Worm (Caenorhabditis elegans) whole organism, early embryonic: ENCODE results near the gene hrg-5.
"Not testable (repeated sequence)": the region's sequence is repeated elsewhere in the genome, so short reads cannot be mapped to it uniquely, and the experiment has no call there.

Experiments used
- B0310.2 ChIP-seq: sonication (generic microtip); optimal IDR thresholded peaks from 2 replicates; lab custom pipeline; 2016; ENCODE audit warnings: mild to moderate bottlenecking, missing genetic modification characterization, missing compliant biosample characterization
- F13C5.2 ChIP-seq: sonication (generic microtip); optimal IDR thresholded peaks from 2 replicates; lab custom pipeline; 2017; ENCODE audit warnings: mild to moderate bottlenecking, missing genetic modification characterization, inconsistent platforms, missing compliant biosample characterization
- aly-1 ChIP-seq: sonication (generic microtip); optimal IDR thresholded peaks from 2 replicates; lab custom pipeline; 2016; ENCODE audit warnings: missing genetic modification characterization, missing compliant biosample characterization
- ama-1 ChIP-seq: fragments of 150-350 bp; optimal IDR thresholded peaks from 2 replicates; lab custom pipeline; 2014
- ceh-13 ChIP-seq: fragments of 200-800 bp; sonication (Bioruptor generic); optimal IDR thresholded peaks from 2 replicates; lab custom pipeline; 2018; ENCODE audit warnings: mild to moderate bottlenecking, missing genetic modification characterization, missing compliant biosample characterization
- ceh-36 ChIP-seq: sonication (generic microtip); optimal IDR thresholded peaks from 2 replicates; lab custom pipeline; 2016; ENCODE audit warnings: missing genetic modification characterization, inconsistent platforms, missing compliant biosample characterization
- ets-7 ChIP-seq: sonication (generic microtip); optimal IDR thresholded peaks from 2 replicates; lab custom pipeline; 2016; ENCODE audit warnings: missing genotype, missing genetic modification characterization, missing compliant biosample characterization
- flt-1 ChIP-seq: fragments of 200-800 bp; sonication (Bioruptor generic); IDR thresholded peaks from 2 replicates; pipeline ENCODE4 v1.3.6; 2022; ENCODE audit warnings: missing genetic modification characterization, missing compliant biosample characterization
- hmbx-1 ChIP-seq: sonication (generic microtip); optimal IDR thresholded peaks from 2 replicates; lab custom pipeline; 2016; ENCODE audit warnings: mild to moderate bottlenecking, missing genetic modification characterization, missing compliant biosample characterization
- hmg-4 ChIP-seq: fragments of 200-800 bp; sonication (Bioruptor generic); optimal IDR thresholded peaks from 2 replicates; lab custom pipeline; 2018; ENCODE audit warnings: mild to moderate bottlenecking, missing genetic modification characterization, missing compliant biosample characterization
- hnd-1 ChIP-seq: sonication (generic microtip); optimal IDR thresholded peaks from 2 replicates; lab custom pipeline; 2016; ENCODE audit warnings: missing genetic modification characterization, missing compliant biosample characterization
- pes-1 ChIP-seq: fragments of 200-800 bp; sonication (Bioruptor generic); IDR thresholded peaks from 2 replicates; pipeline ENCODE4 v1.3.6; 2022; ENCODE audit warnings: missing genetic modification reagents, missing genetic modification characterization, missing compliant biosample characterization
- scrt-1 ChIP-seq: fragments of 200-800 bp; sonication (Bioruptor generic); IDR thresholded peaks from 2 replicates; pipeline ENCODE4 v1.3.6; 2022; ENCODE audit warnings: missing genetic modification characterization, missing compliant biosample characterization
- sea-1 ChIP-seq: fragments of 200-800 bp; sonication (Bioruptor generic); conservative IDR thresholded peaks from 2 replicates; pipeline ENCODE4 v1.3.6; 2022; ENCODE audit warnings: missing genetic modification characterization, missing compliant biosample characterization
- tbx-11 ChIP-seq: fragments of 200-800 bp; sonication (Bioruptor generic); IDR thresholded peaks from 2 replicates; pipeline ENCODE4 v1.3.6; 2022; ENCODE audit warnings: missing genetic modification characterization, missing compliant biosample characterization
- tbx-37 ChIP-seq: fragments of 200-800 bp; sonication (Bioruptor generic); conservative IDR thresholded peaks from 2 replicates; pipeline ENCODE4 v1.3.6; 2022; ENCODE audit warnings: missing genetic modification reagents, missing genetic modification characterization, missing compliant biosample characterization
- tra-4 ChIP-seq: sonication (generic microtip); optimal IDR thresholded peaks from 2 replicates; lab custom pipeline; 2017; ENCODE audit warnings: missing genetic modification characterization, missing compliant biosample characterization

hrg-5 gene

ce11 chrIV:10990699-10991098 lies 38.5 kb downstream of the hrg-5 start, which contains the start of gene F13H10.5:
Gene F13H10.5, plus strand, starts transcription at chrIV:10990999.
- TF ChIP-seq hmg-4 (GFP tag; lab: Kevin White, UChicago) (no peak), scrt-1 (GFP tag; lab: Robert Waterston, UW) (no peak), ets-7 (tag; lab: Kevin White, UChicago) (no peak), F13C5.2 (tag; lab: Kevin White, UChicago) (no peak), aly-1 (no peak), flt-1 (GFP tag; lab: Robert Waterston, UW) (no peak), hnd-1 (no peak)

ce11 chrIV:10987342-10987945 lies 41.8 kb downstream of the hrg-5 start, which contains the start of gene Y43E12A.3:
Gene Y43E12A.3, plus strand, starts transcription at chrIV:10987895.
- TF ChIP-seq F13C5.2 (tag; lab: Kevin White, UChicago); sea-1 (GFP tag; lab: Robert Waterston, UW); ceh-36 (tag; lab: Kevin White, UChicago): not testable (repeated sequence)

ce11 chrIV:10985568-10986035 lies 43.6 kb downstream of the hrg-5 start, which contains the start of gene cyb-2.1:
Gene cyb-2.1, plus strand, starts transcription at chrIV:10985985.
- TF ChIP-seq F13C5.2 (tag; lab: Kevin White, UChicago) = no peak
- TF ChIP-seq hnd-1 = no peak
- no peak for TF ChIP-seq scrt-1 (GFP tag; lab: Robert Waterston, UW)
- no peak for TF ChIP-seq ets-7 (tag; lab: Kevin White, UChicago)
- TF ChIP-seq ceh-13 (GFP tag; lab: Kevin White, UChicago) = no peak
- no peak for TF ChIP-seq hmg-4 (GFP tag; lab: Kevin White, UChicago)
- no peak for TF ChIP-seq tbx-11
- TF ChIP-seq B0310.2 (tag; lab: Kevin White, UChicago) = no peak
- TF ChIP-seq ama-1 (lab: Kevin White, UChicago) = no peak
- TF ChIP-seq ceh-36 (tag; lab: Kevin White, UChicago) = no peak
- no peak for TF ChIP-seq sea-1 (GFP tag; lab: Robert Waterston, UW)
- no peak for TF ChIP-seq aly-1

- TF ChIP-seq ceh-36 (tag; lab: Kevin White, UChicago) (no peak), sea-1 (GFP tag; lab: Robert Waterston, UW) (no peak)
Measured at ce11 chrIV:10981761-10982160, 47.5 kb downstream of the hrg-5 start, which contains the start of gene Y43E12A.2. Gene Y43E12A.2, plus strand, starts transcription at chrIV:10982061.

ce11 chrIV:10980628-10981027 lies 48.6 kb downstream of the hrg-5 start:
- TF ChIP-seq ets-7 (tag; lab: Kevin White, UChicago) (no peak), sea-1 (GFP tag; lab: Robert Waterston, UW) (no peak), scrt-1 (GFP tag; lab: Robert Waterston, UW) (no peak), hmg-4 (GFP tag; lab: Kevin White, UChicago) (no peak), ama-1 (lab: Kevin White, UChicago) (no peak), flt-1 (GFP tag; lab: Robert Waterston, UW) (no peak), hmbx-1 (tag; lab: Kevin White, UChicago) (no peak), tra-4 (tag; lab: Kevin White, UChicago) (no peak), pes-1 (no peak), B0310.2 (tag; lab: Kevin White, UChicago) (no peak), ceh-13 (GFP tag; lab: Kevin White, UChicago) (no peak), tbx-37 (GFP tag; lab: Robert Waterston, UW) (no peak), aly-1 (no peak), ceh-36 (tag; lab: Kevin White, UChicago) (no peak), F13C5.2 (tag; lab: Kevin White, UChicago) (no peak), hnd-1 (no peak), tbx-11 (no peak)

- TF ChIP-seq tbx-37 (GFP tag; lab: Robert Waterston, UW) (no peak), ama-1 (lab: Kevin White, UChicago) (no peak), B0310.2 (tag; lab: Kevin White, UChicago) (no peak), ceh-13 (GFP tag; lab: Kevin White, UChicago) (no peak), tra-4 (tag; lab: Kevin White, UChicago) (no peak), aly-1 (no peak), hnd-1 (no peak), flt-1 (GFP tag; lab: Robert Waterston, UW) (no peak), pes-1 (no peak), hmg-4 (GFP tag; lab: Kevin White, UChicago) (no peak), tbx-11 (no peak), ets-7 (tag; lab: Kevin White, UChicago) (no peak), hmbx-1 (tag; lab: Kevin White, UChicago) (no peak), F13C5.2 (tag; lab: Kevin White, UChicago) (no peak)
Measured at ce11 chrIV:10979689-10980088, 49.5 kb downstream of the hrg-5 start.

ce11 chrIV:10978641-10979040 lies 50.6 kb downstream of the hrg-5 start:
- TF ChIP-seq tra-4 (tag; lab: Kevin White, UChicago) (no peak), ceh-36 (tag; lab: Kevin White, UChicago) (no peak), pes-1 (no peak), hmg-4 (GFP tag; lab: Kevin White, UChicago) (no peak), flt-1 (GFP tag; lab: Robert Waterston, UW) (no peak), tbx-11 (no peak), ceh-13 (GFP tag; lab: Kevin White, UChicago) (no peak), scrt-1 (GFP tag; lab: Robert Waterston, UW) (no peak), hmbx-1 (tag; lab: Kevin White, UChicago) (no peak), sea-1 (GFP tag; lab: Robert Waterston, UW) (no peak), ama-1 (lab: Kevin White, UChicago) (no peak), tbx-37 (GFP tag; lab: Robert Waterston, UW) (no peak)
